Fruit fly (Drosophila melanogaster) whole organism, prepupa: ENCODE data around the gene Sirt7.

ENCODE experiments used
- Blimp-1 ChIP-seq: fragments of 200-800 bp; sonication (Bioruptor generic); optimal IDR thresholded peaks from 3 replicates; lab custom pipeline; 2017; ENCODE audit warnings: missing biosample characterization, missing genetic modification characterization, mild to moderate bottlenecking, moderate library complexity, missing genetic modification reagents
- CG10631 ChIP-seq: fragments of 200-800 bp; sonication (Bioruptor generic); optimal IDR thresholded peaks from 2 replicates; lab custom pipeline; 2016; ENCODE audit warnings: missing biosample characterization, missing genetic modification characterization
- CG10669 ChIP-seq: fragments of 200-800 bp; sonication (Bioruptor generic); optimal IDR thresholded peaks from 3 replicates; lab custom pipeline; 2018; ENCODE audit warnings: missing biosample characterization, mild to moderate bottlenecking, missing genetic modification characterization, moderate library complexity
- CG11294 ChIP-seq: fragments of 200-800 bp; sonication (Bioruptor generic); IDR thresholded peaks from 2 replicates; pipeline ENCODE4 v1.3.6; 2022; ENCODE audit warnings: missing biosample characterization, missing genetic modification characterization
- CG11762 ChIP-seq: fragments of 200-800 bp; sonication (Bioruptor generic); optimal IDR thresholded peaks from 3 replicates; lab custom pipeline; 2016; ENCODE audit warnings: missing biosample characterization, missing genetic modification characterization; ENCODE audit not compliant: insufficient read depth
- CG11902 ChIP-seq: fragments of 200-800 bp; sonication (Bioruptor generic); optimal IDR thresholded peaks from 3 replicates; lab custom pipeline; 2016; ENCODE audit warnings: missing biosample characterization, missing genetic modification characterization
- CG1621 ChIP-seq: fragments of 200-800 bp; sonication (Bioruptor generic); optimal IDR thresholded peaks from 3 replicates; lab custom pipeline; 2018; ENCODE audit warnings: missing biosample characterization, mild to moderate bottlenecking, missing genetic modification characterization
- CG16779 ChIP-seq: fragments of 200-800 bp; sonication (Bioruptor generic); optimal IDR thresholded peaks from 3 replicates; lab custom pipeline; 2017; ENCODE audit warnings: missing biosample characterization, mild to moderate bottlenecking, missing genetic modification characterization
- CG3032 ChIP-seq: fragments of 200-800 bp; optimal IDR thresholded peaks from 2 replicates; lab custom pipeline; 2019; ENCODE audit warnings: missing biosample characterization, mild to moderate bottlenecking, missing genetic modification characterization, moderate library complexity
- CG31627 ChIP-seq: fragments of 200-800 bp; sonication (Bioruptor generic); optimal IDR thresholded peaks from 3 replicates; lab custom pipeline; 2016; ENCODE audit warnings: missing biosample characterization, missing genetic modification characterization
- CG34406 ChIP-seq: fragments of 200-800 bp; sonication (Bioruptor generic); optimal IDR thresholded peaks from 3 replicates; lab custom pipeline; 2016; ENCODE audit warnings: missing biosample characterization, missing genetic modification characterization
- CG6163 ChIP-seq: fragments of 200-800 bp; sonication (Bioruptor generic); IDR thresholded peaks from 3 replicates; pipeline ENCODE4 v1.3.6; 2022; ENCODE audit warnings: missing biosample characterization, missing genetic modification characterization
- CG6276 ChIP-seq: fragments of 200-800 bp; sonication (Bioruptor generic); optimal IDR thresholded peaks from 2 replicates; lab custom pipeline; 2017; ENCODE audit warnings: missing biosample characterization, mild to moderate bottlenecking, missing genetic modification characterization
- CG6792 ChIP-seq: fragments of 200-800 bp; sonication (Bioruptor generic); optimal IDR thresholded peaks from 3 replicates; lab custom pipeline; 2016; ENCODE audit warnings: missing biosample characterization, missing genetic modification characterization
- CG6808 ChIP-seq: fragments of 200-800 bp; sonication (Bioruptor generic); optimal IDR thresholded peaks from 3 replicates; lab custom pipeline; 2017; ENCODE audit warnings: missing biosample characterization, missing genetic modification characterization, mild to moderate bottlenecking, moderate library complexity, missing genetic modification reagents
- CG6854 ChIP-seq: fragments of 200-800 bp; sonication (Bioruptor generic); optimal IDR thresholded peaks from 2 replicates; lab custom pipeline; 2017; ENCODE audit warnings: missing biosample characterization, mild to moderate bottlenecking, missing genetic modification characterization
- CG7368 ChIP-seq: fragments of 200-800 bp; sonication (Bioruptor generic); optimal IDR thresholded peaks from 3 replicates; lab custom pipeline; 2016; ENCODE audit warnings: missing biosample characterization, missing genetic modification characterization
- CG8119 ChIP-seq: fragments of 200-800 bp; sonication (Bioruptor generic); IDR thresholded peaks from 3 replicates; pipeline ENCODE4 v1.3.6; 2022; ENCODE audit warnings: missing biosample characterization, missing genetic modification characterization
- CG8319 ChIP-seq: fragments of 200-800 bp; sonication (Bioruptor generic); optimal IDR thresholded peaks from 3 replicates; lab custom pipeline; 2016; ENCODE audit warnings: missing biosample characterization, missing genetic modification characterization
- CG8632 ChIP-seq: fragments of 200-800 bp; sonication (Bioruptor generic); optimal IDR thresholded peaks from 3 replicates; lab custom pipeline; 2016; ENCODE audit warnings: missing biosample characterization, missing genetic modification characterization
- CG9139 ChIP-seq: fragments of 200-800 bp; sonication (Bioruptor generic); optimal IDR thresholded peaks from 3 replicates; lab custom pipeline; 2017; ENCODE audit warnings: missing biosample characterization, mild to moderate bottlenecking, missing genetic modification characterization
- Eip78C ChIP-seq: fragments of 200-800 bp; sonication (Bioruptor generic); peaks from one replicate; lab custom pipeline; 2016; ENCODE audit warnings: missing biosample characterization, missing genetic modification characterization
- Eip93F ChIP-seq: fragments of 200-800 bp; sonication (Bioruptor generic); optimal IDR thresholded peaks from 2 replicates; lab custom pipeline; 2016; ENCODE audit warnings: missing biosample characterization, mild to moderate bottlenecking, missing genetic modification characterization
- Ets21C ChIP-seq: fragments of 200-800 bp; sonication (Bioruptor generic); optimal IDR thresholded peaks from 3 replicates; lab custom pipeline; 2016; ENCODE audit warnings: missing biosample characterization, missing genetic modification characterization
- Ets96B ChIP-seq: fragments of 200-800 bp; optimal IDR thresholded peaks from 2 replicates; lab custom pipeline; 2019; ENCODE audit warnings: missing biosample characterization, mild to moderate bottlenecking, missing genetic modification characterization, moderate library complexity
- Gug ChIP-seq: fragments of 200-800 bp; sonication (Bioruptor generic); IDR thresholded peaks from 2 replicates; pipeline ENCODE4 v1.3.6; 2022; ENCODE audit warnings: missing biosample characterization, missing genetic modification characterization
- Hr38 ChIP-seq: sonication (Bioruptor generic); optimal IDR thresholded peaks from 2 replicates; lab custom pipeline; 2016; ENCODE audit warnings: missing biosample characterization, missing genetic modification characterization
- Hr4 ChIP-seq: fragments of 200-800 bp; sonication (Bioruptor generic); optimal IDR thresholded peaks from 3 replicates; lab custom pipeline; 2016; ENCODE audit warnings: missing biosample characterization, missing genetic modification characterization
- Lpt ChIP-seq: fragments of 200-800 bp; sonication (Bioruptor generic); optimal IDR thresholded peaks from 3 replicates; lab custom pipeline; 2016; ENCODE audit warnings: missing biosample characterization, missing genetic modification characterization
- Met ChIP-seq: fragments of 200-800 bp; sonication (Bioruptor generic); optimal IDR thresholded peaks from 3 replicates; lab custom pipeline; 2016; ENCODE audit warnings: missing biosample characterization, missing genetic modification characterization
- OdsH ChIP-seq: fragments of 200-800 bp; sonication (Bioruptor generic); optimal IDR thresholded peaks from 3 replicates; lab custom pipeline; 2016; ENCODE audit warnings: missing biosample characterization, missing genetic modification characterization
- Smox ChIP-seq: fragments of 200-800 bp; sonication (Bioruptor generic); optimal IDR thresholded peaks from 3 replicates; lab custom pipeline; 2016; ENCODE audit warnings: missing biosample characterization, missing genetic modification characterization
- Sox102F ChIP-seq: fragments of 200-800 bp; sonication (Bioruptor generic); optimal IDR thresholded peaks from 2 replicates; lab custom pipeline; 2016; ENCODE audit warnings: missing biosample characterization, mild to moderate bottlenecking, missing genetic modification characterization
- Sox14 ChIP-seq: fragments of 200-800 bp; sonication (Bioruptor generic); optimal IDR thresholded peaks from 3 replicates; lab custom pipeline; 2016; ENCODE audit warnings: missing biosample characterization, missing genetic modification characterization
- Sox15 ChIP-seq: fragments of 200-800 bp; sonication (Bioruptor generic); optimal IDR thresholded peaks from 3 replicates; lab custom pipeline; 2016; ENCODE audit warnings: missing biosample characterization, missing genetic modification characterization
- achi ChIP-seq: fragments of 200-800 bp; sonication (Bioruptor generic); optimal IDR thresholded peaks from 3 replicates; lab custom pipeline; 2016; ENCODE audit warnings: missing biosample characterization, missing genetic modification characterization
- acj6 ChIP-seq: fragments of 200-800 bp; sonication (Bioruptor generic); optimal IDR thresholded peaks from 3 replicates; lab custom pipeline; 2016; ENCODE audit warnings: missing biosample characterization, missing genetic modification characterization
- cyc ChIP-seq: fragments of 200-800 bp; sonication (Bioruptor generic); optimal IDR thresholded peaks from 3 replicates; lab custom pipeline; 2016; ENCODE audit warnings: missing biosample characterization, missing genetic modification characterization
- dac ChIP-seq: fragments of 200-800 bp; sonication (Bioruptor generic); optimal IDR thresholded peaks from 2 replicates; lab custom pipeline; 2017; ENCODE audit warnings: missing biosample characterization, mild to moderate bottlenecking, missing genetic modification characterization
- dsx ChIP-seq: fragments of 200-800 bp; optimal IDR thresholded peaks from 3 replicates; lab custom pipeline; 2019; ENCODE audit warnings: missing biosample characterization, mild to moderate bottlenecking, missing genetic modification characterization, moderate library complexity; ENCODE audit not compliant: poor library complexity, severe bottlenecking
- eg ChIP-seq: fragments of 200-800 bp; sonication (Bioruptor generic); IDR thresholded peaks from 3 replicates; pipeline ENCODE4 v1.3.6; 2022; ENCODE audit warnings: missing biosample characterization, missing genetic modification characterization
- esn ChIP-seq: fragments of 200-800 bp; sonication (Bioruptor generic); optimal IDR thresholded peaks from 2 replicates; lab custom pipeline; 2016; ENCODE audit warnings: missing biosample characterization, mild to moderate bottlenecking, missing genetic modification characterization, moderate library complexity
- fd59A ChIP-seq: fragments of 200-800 bp; sonication (Bioruptor generic); optimal IDR thresholded peaks from 2 replicates; lab custom pipeline; 2017; ENCODE audit warnings: missing biosample characterization, mild to moderate bottlenecking, missing genetic modification characterization, missing genetic modification reagents
- fd85E ChIP-seq: fragments of 200-800 bp; sonication (Bioruptor generic); optimal IDR thresholded peaks from 3 replicates; lab custom pipeline; 2016; ENCODE audit warnings: missing biosample characterization, missing genetic modification characterization
- fkh ChIP-seq: fragments of 200-800 bp; sonication (Bioruptor generic); optimal IDR thresholded peaks from 3 replicates; lab custom pipeline; 2017; ENCODE audit warnings: missing biosample characterization, mild to moderate bottlenecking, missing genetic modification characterization, moderate library complexity
- lz ChIP-seq: fragments of 200-800 bp; sonication (Bioruptor generic); optimal IDR thresholded peaks from 3 replicates; lab custom pipeline; 2016; ENCODE audit warnings: missing biosample characterization, missing genetic modification characterization
- net ChIP-seq: fragments of 200-800 bp; sonication (Bioruptor generic); optimal IDR thresholded peaks from 3 replicates; lab custom pipeline; 2016; ENCODE audit warnings: missing biosample characterization, missing genetic modification characterization
- pdm3 ChIP-seq: fragments of 200-800 bp; sonication (Bioruptor generic); optimal IDR thresholded peaks from 3 replicates; lab custom pipeline; 2016; ENCODE audit warnings: missing biosample characterization, missing genetic modification characterization
- ss ChIP-seq, 2 experiments: fragments of 200-800 bp; sonication (Bioruptor generic); optimal IDR thresholded peaks; 2 replicates in 1 of 2; 3 replicates in 1 of 2; lab custom pipeline; 2017 to 2018; ENCODE audit warnings: mild to moderate bottlenecking in 2 of 2, missing biosample characterization in 2 of 2, missing genetic modification characterization in 2 of 2, moderate library complexity in 1 of 2
- svp ChIP-seq: fragments of 200-800 bp; sonication (Bioruptor generic); peaks from one replicate; lab custom pipeline; 2016; ENCODE audit warnings: missing biosample characterization, missing genetic modification characterization
- topi ChIP-seq: fragments of 200-800 bp; sonication (Bioruptor generic); optimal IDR thresholded peaks from 3 replicates; lab custom pipeline; 2016; ENCODE audit warnings: missing biosample characterization, missing genetic modification characterization

Gene Sirt7

DNA sequence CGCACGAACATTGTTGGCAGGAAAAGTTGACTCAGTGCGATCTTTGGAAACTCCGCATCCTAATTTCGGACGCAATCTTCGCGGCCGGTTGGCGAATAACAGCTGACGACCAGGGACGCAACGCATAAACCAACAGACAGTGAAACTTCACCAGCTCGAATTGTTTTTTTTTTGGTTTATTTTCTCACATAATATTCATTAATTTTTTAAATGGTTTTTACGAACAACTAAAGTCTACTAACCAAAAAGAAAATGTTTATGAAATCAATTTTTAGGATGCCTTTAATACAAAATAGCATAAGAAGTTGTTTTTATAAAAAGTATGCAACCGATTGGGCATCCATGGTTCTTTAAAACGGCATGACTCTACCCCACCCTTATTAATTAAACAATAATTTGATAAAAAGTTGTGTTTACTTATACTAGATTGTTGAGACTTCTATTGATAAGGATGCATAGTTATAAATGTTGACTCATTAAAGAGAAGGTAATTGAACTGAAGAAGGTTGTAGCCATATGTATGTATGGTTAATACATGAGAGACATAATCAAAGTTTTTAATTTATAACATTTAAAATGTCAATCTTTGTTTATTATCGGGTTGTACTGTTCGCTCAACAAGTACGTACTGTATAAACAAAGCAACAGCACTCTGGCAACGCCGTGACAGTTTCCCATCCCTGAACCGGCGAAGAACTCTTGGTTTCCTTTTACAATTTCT, 21.7 kb upstream of the Sirt7 start, which contains the start of the genes beta4GalNAcTB and Cpsf100:
TSS of gene beta4GalNAcTB (minus strand) at position 100 of the 721 bp plus-strand sequence.
TSS of gene Cpsf100 (plus strand) at position 665 of the 721 bp plus-strand sequence.
- peak; percentile 82 for TF ChIP-seq net (GFP tag; lab: Kevin White, UChicago)
- TF ChIP-seq CG7368 (GFP tag; lab: Kevin White, UChicago): no peak
- TF ChIP-seq CG16779 (tag; lab: Kevin White, UChicago): no peak
- peak; percentile 81 for TF ChIP-seq Sox14 (GFP tag; lab: Kevin White, UChicago)
- TF ChIP-seq Gug (GFP tag; lab: Robert Waterston, UW): peak; percentile 27; the same call in 1 of the 2 replicates
- TF ChIP-seq CG8319 (GFP tag; lab: Kevin White, UChicago): peak; percentile 64
- TF ChIP-seq fd59A: peak; percentile 77
- TF ChIP-seq Ets96B (tag; lab: Kevin White, UChicago): peak; percentile 68
- peak; percentile 70 for TF ChIP-seq CG10669 (GFP tag; lab: Kevin White, UChicago)
- TF ChIP-seq svp: peak; percentile 89
- peak; percentile 41 for TF ChIP-seq CG6854
- peak; percentile 41 for TF ChIP-seq CG6163 (GFP tag; lab: Robert Waterston, UW)
- TF ChIP-seq Ets21C: peak; percentile 81
- TF ChIP-seq CG6808 (GFP tag; lab: Kevin White, UChicago): no peak
- TF ChIP-seq pdm3 (GFP tag; lab: Kevin White, UChicago): peak; percentile 86
- peak; percentile 67 for TF ChIP-seq eg
- peak; percentile 73 for TF ChIP-seq CG3032 (tag; lab: Kevin White, UChicago)
- no peak for TF ChIP-seq ss (GFP tag; optimal IDR thresholded peaks at IDR 0.05; lab: Kevin White, UChicago)
- TF ChIP-seq Blimp-1: peak; percentile 53
- peak; percentile 91 for TF ChIP-seq esn
- TF ChIP-seq Hr4: peak; percentile 68
- no peak for TF ChIP-seq Hr38
- peak; percentile 88 for TF ChIP-seq lz (GFP tag; lab: Kevin White, UChicago)
- no peak for TF ChIP-seq fd85E
- TF ChIP-seq CG9139 (GFP tag; lab: Kevin White, UChicago): no peak
- TF ChIP-seq Smox (GFP tag; lab: Kevin White, UChicago): peak; percentile 36
- TF ChIP-seq CG10631: peak; percentile 86
- TF ChIP-seq acj6 (GFP tag; lab: Kevin White, UChicago): peak; percentile 82
- peak; percentile 51 for TF ChIP-seq Lpt (GFP tag; lab: Kevin White, UChicago)
- peak; percentile 87 for TF ChIP-seq CG11902 (GFP tag; lab: Kevin White, UChicago)
- peak; percentile 74 for TF ChIP-seq achi (GFP tag; lab: Kevin White, UChicago)
- TF ChIP-seq CG11294 (GFP tag; lab: Robert Waterston, UW): peak; percentile 7; the same call in 1 of the 2 replicates
- TF ChIP-seq CG8632: peak; percentile 79
- TF ChIP-seq CG8119 (GFP tag; lab: Robert Waterston, UW): peak; percentile 65
- peak; percentile 69 for TF ChIP-seq CG6792
- peak; percentile 94 for TF ChIP-seq Eip78C (GFP tag; lab: Kevin White, UChicago)
- peak; percentile 90 for TF ChIP-seq Sox15 (GFP tag; lab: Kevin White, UChicago)
- no peak for TF ChIP-seq dsx (GFP tag; lab: Kevin White, UChicago)
- peak; percentile 80 for TF ChIP-seq CG11762
- TF ChIP-seq Sox102F (GFP tag; lab: Kevin White, UChicago): no peak
- TF ChIP-seq Eip93F: no peak
- peak; percentile 85 for TF ChIP-seq CG31627
- peak; percentile 1 for TF ChIP-seq CG1621 (tag; lab: Kevin White, UChicago)
- peak; percentile 89 for TF ChIP-seq fkh (GFP tag; lab: Kevin White, UChicago)
- TF ChIP-seq topi (GFP tag; lab: Kevin White, UChicago): peak; percentile 84
- peak; percentile 47 for TF ChIP-seq dac (GFP tag; lab: Kevin White, UChicago)
- peak; percentile 82 for TF ChIP-seq cyc (GFP tag; lab: Kevin White, UChicago)
- peak; percentile 80 for TF ChIP-seq OdsH (GFP tag; lab: Kevin White, UChicago)
- peak; percentile 73 for TF ChIP-seq Met (GFP tag; lab: Kevin White, UChicago)
- TF ChIP-seq CG6276 (GFP tag; lab: Kevin White, UChicago): no peak
- TF ChIP-seq CG34406 (GFP tag; lab: Kevin White, UChicago): peak; percentile 84
